Fruit fly (Drosophila melanogaster) whole organism, wandering third instar larva: ENCODE results near the gene lqfR.

Source experiments
- Abd-B ChIP-seq: fragments of >200 bp; optimal IDR thresholded peaks from 2 replicates; lab custom pipeline; 2017; ENCODE audit warnings: missing biosample characterization, missing genetic modification characterization
- CG32264 ChIP-seq: fragments of 200-800 bp; sonication (Bioruptor generic); optimal IDR thresholded peaks from 2 replicates; lab custom pipeline; 2016; ENCODE audit warnings: missing biosample characterization, missing genetic modification characterization
- CG9705 ChIP-seq: fragments of 200-800 bp; sonication (Bioruptor generic); optimal IDR thresholded peaks from 2 replicates; lab custom pipeline; 2018; ENCODE audit warnings: missing biosample characterization, mild to moderate bottlenecking, missing genetic modification characterization
- CrebA ChIP-seq: fragments of 200-800 bp; sonication (Bioruptor generic); optimal IDR thresholded peaks from 2 replicates; lab custom pipeline; 2016; ENCODE audit warnings: missing biosample characterization, mild to moderate bottlenecking, missing genetic modification characterization, borderline replicate concordance
- Dfd ChIP-seq: fragments of >200 bp; optimal IDR thresholded peaks from 2 replicates; lab custom pipeline; 2017; ENCODE audit warnings: missing biosample characterization, missing genetic modification characterization
- Dif ChIP-seq: fragments of 200-275, 200-300 bp; sonication (Bioruptor generic); optimal IDR thresholded peaks from 2 replicates; lab custom pipeline; 2018; ENCODE audit warnings: missing biosample characterization, missing genetic modification characterization; ENCODE audit not compliant: partially characterized antibody
- GATAd ChIP-seq: sonication (Bioruptor generic); optimal IDR thresholded peaks from 2 replicates; lab custom pipeline; 2016; ENCODE audit warnings: missing biosample characterization, missing genetic modification characterization
- Hnf4 ChIP-seq: fragments of 200-800 bp; sonication (Bioruptor generic); optimal IDR thresholded peaks from 2 replicates; lab custom pipeline; 2016; ENCODE audit warnings: missing biosample characterization, mild to moderate bottlenecking, missing genetic modification characterization
- Hr78 ChIP-seq: fragments of >200 bp; optimal IDR thresholded peaks from 2 replicates; lab custom pipeline; 2017; ENCODE audit warnings: missing biosample characterization, missing genetic modification characterization
- Hr83 ChIP-seq: fragments of 200-300 bp; sonication (Bioruptor generic); optimal IDR thresholded peaks from 2 replicates; lab custom pipeline; 2016; ENCODE audit warnings: missing biosample characterization, mild to moderate bottlenecking, missing genetic modification characterization, moderate library complexity; ENCODE audit not compliant: poor library complexity, severe bottlenecking
- Jra ChIP-seq: sonication (Bioruptor generic); optimal IDR thresholded peaks from 2 replicates; lab custom pipeline; 2016; ENCODE audit warnings: missing biosample characterization, missing genetic modification characterization
- Mio ChIP-seq: sonication (Bioruptor generic); optimal IDR thresholded peaks from 2 replicates; lab custom pipeline; 2016; ENCODE audit warnings: missing biosample characterization, missing genetic modification characterization
- Myc ChIP-seq: fragments of >200 bp; optimal IDR thresholded peaks from 2 replicates; lab custom pipeline; 2017
- N ChIP-seq: fragments of >200 bp; optimal IDR thresholded peaks from 2 replicates; lab custom pipeline; 2018; ENCODE audit warnings: missing biosample characterization, missing external identifiers, missing genetic modification characterization
- OdsH ChIP-seq: fragments of 200-800 bp; sonication (Bioruptor generic); optimal IDR thresholded peaks from 2 replicates; lab custom pipeline; 2016; ENCODE audit warnings: missing biosample characterization, mild to moderate bottlenecking, missing genetic modification characterization
- Rel ChIP-seq, 2 experiments: fragments of 200-800 bp; sonication (Bioruptor generic) in 1 of 2; optimal IDR thresholded peaks; 2 replicates in 1 of 2; 3 replicates in 1 of 2; lab custom pipeline; 2016 to 2019; ENCODE audit warnings: mild to moderate bottlenecking in 2 of 2, missing biosample characterization in 2 of 2, missing genetic modification characterization in 2 of 2, moderate library complexity in 1 of 2
- Sp1 ChIP-seq: fragments of 200-800 bp; sonication (Bioruptor generic); optimal IDR thresholded peaks from 3 replicates; lab custom pipeline; 2019; ENCODE audit warnings: missing biosample characterization, mild to moderate bottlenecking, missing genetic modification characterization, moderate library complexity
- Vsx2 ChIP-seq: fragments of 200-300, 225-300 bp; sonication (Bioruptor generic); optimal IDR thresholded peaks from 2 replicates; lab custom pipeline; 2018; ENCODE audit warnings: missing biosample characterization, missing genetic modification characterization; ENCODE audit not compliant: partially characterized antibody
- br ChIP-seq: fragments of 200-800 bp; sonication (Bioruptor generic); optimal IDR thresholded peaks from 2 replicates; lab custom pipeline; 2016; ENCODE audit warnings: missing biosample characterization, missing genetic modification characterization
- brk ChIP-seq: fragments of 200-800 bp; sonication (Bioruptor generic); optimal IDR thresholded peaks from 2 replicates; lab custom pipeline; 2016; ENCODE audit warnings: missing biosample characterization, mild to moderate bottlenecking, missing genetic modification characterization
- dl ChIP-seq, 2 experiments: fragments of 175-275, 200-275 bp in 1 of 2; fragments of 200-275 bp in 1 of 2; sonication (Bioruptor generic); optimal IDR thresholded peaks; lab custom pipeline; 2018; ENCODE audit warnings: mild to moderate bottlenecking in 2 of 2, missing biosample characterization in 2 of 2, missing genetic modification characterization in 2 of 2, moderate library complexity in 2 of 2; ENCODE audit not compliant: partially characterized antibody in 2 of 2, insufficient read depth in 1 of 2
- dmrt93B ChIP-seq: fragments of 200-800 bp; sonication (Bioruptor generic); optimal IDR thresholded peaks from 2 replicates; lab custom pipeline; 2018; ENCODE audit warnings: missing biosample characterization, mild to moderate bottlenecking, missing genetic modification characterization
- dsf ChIP-seq: sonication (Bioruptor generic); optimal IDR thresholded peaks from 2 replicates; lab custom pipeline; 2016; ENCODE audit warnings: missing biosample characterization, missing genetic modification characterization, borderline replicate concordance
- ey ChIP-seq: fragments of 200-800 bp; sonication (Bioruptor generic); optimal IDR thresholded peaks from 2 replicates; lab custom pipeline; 2016; ENCODE audit warnings: missing biosample characterization, missing genetic modification characterization
- foxo ChIP-seq, 2 experiments: fragments of 200-800 bp; sonication (Bioruptor generic); optimal IDR thresholded peaks; 2 replicates in 1 of 2; 3 replicates in 1 of 2; lab custom pipeline; 2016 to 2017; ENCODE audit warnings: missing biosample characterization in 2 of 2, missing genetic modification characterization in 2 of 2
- fru ChIP-seq: fragments of 200-800 bp; sonication (Bioruptor generic); optimal IDR thresholded peaks from 3 replicates; lab custom pipeline; 2016; ENCODE audit warnings: missing biosample characterization, mild to moderate bottlenecking, missing genetic modification characterization
- h ChIP-seq: fragments of 200-800 bp; sonication (Bioruptor generic); optimal IDR thresholded peaks from 3 replicates; lab custom pipeline; 2016; ENCODE audit warnings: missing biosample characterization, mild to moderate bottlenecking, missing genetic modification characterization
- jim ChIP-seq: fragments of 175-275, 200-325 bp; sonication (Bioruptor generic); optimal IDR thresholded peaks from 2 replicates; lab custom pipeline; 2016; ENCODE audit warnings: missing biosample characterization, mild to moderate bottlenecking, missing genetic modification characterization
- lola ChIP-seq: fragments of >200 bp; optimal IDR thresholded peaks from 2 replicates; lab custom pipeline; 2017; ENCODE audit warnings: missing biosample characterization, missing genetic modification characterization
- pan ChIP-seq: fragments of >200 bp; optimal IDR thresholded peaks from 2 replicates; lab custom pipeline; 2017
- psq ChIP-seq: fragments of 200-800 bp; sonication (Bioruptor generic); optimal IDR thresholded peaks from 3 replicates; lab custom pipeline; 2017; ENCODE audit warnings: missing biosample characterization, mild to moderate bottlenecking, missing genetic modification characterization, moderate library complexity
- rgr ChIP-seq: fragments of 200-800 bp; sonication (Bioruptor generic); optimal IDR thresholded peaks from 3 replicates; lab custom pipeline; 2016; ENCODE audit warnings: missing biosample characterization, mild to moderate bottlenecking, missing genetic modification characterization
- sage ChIP-seq: fragments of 200-800 bp; sonication (Bioruptor generic); optimal IDR thresholded peaks from 2 replicates; lab custom pipeline; 2016; ENCODE audit warnings: missing biosample characterization, mild to moderate bottlenecking, missing genetic modification characterization
- sv ChIP-seq: fragments of 200-800 bp; sonication (Bioruptor generic); optimal IDR thresholded peaks from 3 replicates; lab custom pipeline; 2016; ENCODE audit warnings: missing biosample characterization, missing genetic modification characterization
- tai ChIP-seq: sonication (Bioruptor generic); optimal IDR thresholded peaks from 2 replicates; lab custom pipeline; 2016; ENCODE audit warnings: missing biosample characterization, missing genetic modification characterization
- usp ChIP-seq: fragments of >200 bp; optimal IDR thresholded peaks from 2 replicates; lab custom pipeline; 2017; ENCODE audit warnings: missing biosample characterization, missing genetic modification characterization
- woc ChIP-seq: sonication (Bioruptor generic); optimal IDR thresholded peaks from 2 replicates; lab custom pipeline; 2016; ENCODE audit warnings: missing biosample characterization, mild to moderate bottlenecking, missing genetic modification characterization

Gene lqfR

dm6 chr3R:22400246-22400645 is 10.9 kb upstream of the lqfR start:
- TF ChIP-seq Jra (GFP tag; lab: Kevin White, UChicago) (no peak), sv (GFP tag; lab: Kevin White, UChicago) (peak; percentile 18), jim (no peak)

- no peak for TF ChIP-seq dl (GFP tag; optimal IDR thresholded peaks at IDR 0.05; lab: Kevin White, UChicago; ENCODE audit: insufficient read depth in 1 of 2, partially characterized antibody in 2 of 2)
- TF ChIP-seq Dfd (GFP tag; lab: Kevin White, UChicago), result no peak
- TF ChIP-seq fru (GFP tag; lab: Kevin White, UChicago), result no peak
- TF ChIP-seq Rel (GFP tag; optimal IDR thresholded peaks at IDR 0.05; lab: Kevin White, UChicago), result no peak
- no peak for TF ChIP-seq Rel (tag; optimal IDR thresholded peaks at IDR 0.05; lab: Kevin White, UChicago)
- no peak for TF ChIP-seq rgr (GFP tag; lab: Kevin White, UChicago)
- no peak for TF ChIP-seq Jra (GFP tag; lab: Kevin White, UChicago)
- no peak for TF ChIP-seq CG32264 (GFP tag; lab: Kevin White, UChicago)
- TF ChIP-seq, all 38 proteins: peak for 0
These were observed 8.7 kb upstream of the lqfR start, which contains the start of gene CG13856 for dm6 chr3R:22402355-22402754. Gene CG13856 (plus strand): TSS chr3R:22402655.

- TF ChIP-seq Vsx2 (GFP tag; lab: Kevin White, UChicago), result no peak
- TF ChIP-seq br, result no peak
- no peak for TF ChIP-seq Rel (GFP tag; optimal IDR thresholded peaks at IDR 0.05; lab: Kevin White, UChicago)
- no peak for TF ChIP-seq Rel (tag; optimal IDR thresholded peaks at IDR 0.05; lab: Kevin White, UChicago)
- no peak for TF ChIP-seq Myc (lab: Kevin White, UChicago)
- no peak for TF ChIP-seq Hr78 (GFP tag; lab: Kevin White, UChicago)
- no peak for TF ChIP-seq Dif (GFP tag; lab: Kevin White, UChicago)
- TF ChIP-seq fru (GFP tag; lab: Kevin White, UChicago), result no peak
- TF ChIP-seq h, result no peak
- no peak for TF ChIP-seq tai
- TF ChIP-seq rgr (GFP tag; lab: Kevin White, UChicago), result no peak
- no peak for TF ChIP-seq CG32264 (GFP tag; lab: Kevin White, UChicago)
- TF ChIP-seq lola (GFP tag; lab: Kevin White, UChicago), result no peak
- TF ChIP-seq dsf, result no peak
- TF ChIP-seq Abd-B (GFP tag; lab: Kevin White, UChicago), result no peak
- TF ChIP-seq Mio (GFP tag; lab: Kevin White, UChicago), result no peak
- no peak for TF ChIP-seq CrebA
- TF ChIP-seq Sp1 (GFP tag; lab: Kevin White, UChicago), result no peak
- TF ChIP-seq psq (GFP tag; lab: Kevin White, UChicago), result no peak
- TF ChIP-seq brk (GFP tag; lab: Kevin White, UChicago), result no peak
- TF ChIP-seq sage (GFP tag; lab: Kevin White, UChicago), result no peak
These were observed 5.5 kb upstream of the lqfR start, which contains the start of gene CG13855 for dm6 chr3R:22405639-22406038. Gene CG13855 (plus strand): TSS chr3R:22405939.

dm6 chr3R:22411879-22412587 is 932 bp downstream of the lqfR start:
- TF ChIP-seq foxo (GFP tag; optimal IDR thresholded peaks at IDR 0.05; lab: Kevin White, UChicago) (peak in 1 of 2 experiments; percentile 12), usp (GFP tag; lab: Kevin White, UChicago) (no peak), fru (GFP tag; lab: Kevin White, UChicago) (peak; percentile 43), woc (GFP tag; lab: Kevin White, UChicago) (no peak), Jra (GFP tag; lab: Kevin White, UChicago) (no peak), CG9705 (GFP tag; lab: Kevin White, UChicago) (no peak), h (peak; percentile 57), CrebA (no peak), lola (GFP tag; lab: Kevin White, UChicago) (no peak), ey (GFP tag; lab: Kevin White, UChicago) (no peak), br (peak; percentile 49), Sp1 (GFP tag; lab: Kevin White, UChicago) (peak; percentile 34), pan (lab: Kevin White, UChicago) (no peak), dl (GFP tag; optimal IDR thresholded peaks at IDR 0.05; lab: Kevin White, UChicago; ENCODE audit: insufficient read depth in 1 of 2, partially characterized antibody in 2 of 2) (no peak), sv (GFP tag; lab: Kevin White, UChicago) (no peak), sage (GFP tag; lab: Kevin White, UChicago) (peak; percentile 23), Dfd (GFP tag; lab: Kevin White, UChicago) (no peak), tai (no peak), GATAd (GFP tag; lab: Kevin White, UChicago) (no peak), Vsx2 (GFP tag; lab: Kevin White, UChicago) (no peak), dsf (no peak), Rel (GFP tag; optimal IDR thresholded peaks at IDR 0.05; lab: Kevin White, UChicago) (no peak), Rel (tag; optimal IDR thresholded peaks at IDR 0.05; lab: Kevin White, UChicago) (peak; percentile 33), dmrt93B (no peak), Dif (GFP tag; lab: Kevin White, UChicago) (no peak), jim (no peak), Hnf4 (peak; percentile 58), CG32264 (GFP tag; lab: Kevin White, UChicago) (no peak), Myc (lab: Kevin White, UChicago) (no peak), Hr83 (GFP tag; lab: Kevin White, UChicago) (peak; percentile 91), brk (GFP tag; lab: Kevin White, UChicago) (no peak), Mio (GFP tag; lab: Kevin White, UChicago) (no peak), OdsH (GFP tag; lab: Kevin White, UChicago) (peak; percentile 59), N (GFP tag; lab: Kevin White, UChicago) (no peak), Hr78 (GFP tag; lab: Kevin White, UChicago) (no peak), Abd-B (GFP tag; lab: Kevin White, UChicago) (no peak), rgr (GFP tag; lab: Kevin White, UChicago) (peak; percentile 59)
